Worm (Caenorhabditis elegans) whole organism, late embryonic: ENCODE results near the gene C07E3.4.

Source experiments
- ama-1 ChIP-seq: fragments of 150-350 bp; optimal IDR thresholded peaks from 2 replicates; lab custom pipeline; 2014
- ceh-24 ChIP-seq: sonication (generic microtip); optimal IDR thresholded peaks from 2 replicates; lab custom pipeline; 2016; ENCODE audit warnings: mild to moderate bottlenecking, missing genetic modification characterization, missing compliant biosample characterization
- elt-2 ChIP-seq: sonication (generic microtip); optimal IDR thresholded peaks from 2 replicates; lab custom pipeline; 2016; ENCODE audit warnings: missing genetic modification reagents, missing genetic modification characterization, missing compliant biosample characterization
- nhr-11 ChIP-seq: fragments of 150-350 bp; optimal IDR thresholded peaks from 2 replicates; lab custom pipeline; 2014; ENCODE audit warnings: missing biosample characterization, missing genetic modification characterization
- pha-4 ChIP-seq: fragments of 150-350 bp; optimal IDR thresholded peaks from 2 replicates; lab custom pipeline; 2018; ENCODE audit warnings: missing biosample characterization, missing genetic modification reagents, missing genetic modification characterization
- ref-2 ChIP-seq: sonication (generic microtip); optimal IDR thresholded peaks from 2 replicates; lab custom pipeline; 2016; ENCODE audit warnings: missing genetic modification characterization, missing compliant biosample characterization

ce11 chrII:10389038-10389437 lies 28.5 kb downstream of the C07E3.4 start:
- TF ChIP-seq ceh-24 (tag; lab: Kevin White, UChicago) (no peak), pha-4 (no peak), elt-2 (peak; percentile 37), ama-1 (lab: Kevin White, UChicago) (no peak), ref-2 (tag; lab: Kevin White, UChicago) (no peak), nhr-11 (tag; lab: Kevin White, UChicago) (no peak)
